In genomic region chr3L:18784562-18784961, dm6 we compare ENCODE assay signal across 1 fruit fly cellular context.
TF ChIP-seq lines count a peak whose summit lies in the region.

No protein-coding gene starts in this region.

TF ChIP-seq in whole organism, embryonic, 481 proteins besides CTCF, POLR2A, EP300 and RAD21 (continued from another document and continues in another):
- TF ChIP-seq ara (GFP tag; IDR thresholded peaks at IDR 0.05; lab: Robert Waterston, UW) (peak; percentile 61), org-1 (GFP tag; optimal IDR thresholded peaks at IDR 0.05; lab: Kevin White, UChicago) (peak; percentile 38), CG13894 (tag; optimal IDR thresholded peaks at IDR 0.05; lab: Kevin White, UChicago) (no peak), CG12104 (GFP tag; optimal IDR thresholded peaks at IDR 0.05; lab: Kevin White, UChicago) (peak; percentile 15), CG2199 (GFP tag; IDR thresholded peaks at IDR 0.05; lab: Robert Waterston, UW) (peak; percentile 31; the same call in 1 of the 3 replicates), GATAe (GFP tag; conservative IDR thresholded peaks at IDR 0.05; lab: Robert Waterston, UW) (no peak), chm (GFP tag; IDR thresholded peaks at IDR 0.05; lab: Robert Waterston, UW) (peak; percentile 60; the same call in 1 of the 2 replicates), ham (GFP tag; IDR thresholded peaks at IDR 0.05; lab: Robert Waterston, UW) (no peak), BEAF-32 (GFP tag; optimal IDR thresholded peaks at IDR 0.05; lab: Kevin White, UChicago) (no peak), CG12155 (GFP tag; optimal IDR thresholded peaks at IDR 0.05; lab: Kevin White, UChicago) (peak; percentile 9), CG4360 (GFP tag; IDR thresholded peaks at IDR 0.05; lab: Robert Waterston, UW) (no peak), CG14710 (tag; optimal IDR thresholded peaks at IDR 0.05; lab: Kevin White, UChicago) (no peak), tx (GFP tag; optimal IDR thresholded peaks at IDR 0.05; lab: Kevin White, UChicago) (peak; percentile 49), Camta (GFP tag; optimal IDR thresholded peaks at IDR 0.05; lab: Kevin White, UChicago) (peak; percentile 32), crol (GFP tag; IDR thresholded peaks at IDR 0.05; lab: Robert Waterston, UW) (no peak), pb (GFP tag; optimal IDR thresholded peaks at IDR 0.05; lab: Kevin White, UChicago) (no peak), CG11398 (GFP tag; optimal IDR thresholded peaks at IDR 0.05; lab: Kevin White, UChicago) (no peak), Stat92E (GFP tag; optimal IDR thresholded peaks at IDR 0.05; lab: Kevin White, UChicago) (no peak), exex (tag; optimal IDR thresholded peaks at IDR 0.05; lab: Kevin White, UChicago) (peak; percentile 8), CG17912 (GFP tag; optimal IDR thresholded peaks at IDR 0.05; lab: Kevin White, UChicago) (no peak), CG1832 (GFP tag; optimal IDR thresholded peaks at IDR 0.05; lab: Kevin White, UChicago) (no peak), mirr (GFP tag; optimal IDR thresholded peaks at IDR 0.05; lab: Kevin White, UChicago) (no peak), CHES-1-like (GFP tag; optimal IDR thresholded peaks at IDR 0.05; lab: Kevin White, UChicago) (peak; percentile 41), mam (GFP tag; optimal IDR thresholded peaks at IDR 0.05; lab: Kevin White, UChicago) (peak; percentile 26), CG8765 (GFP tag; IDR thresholded peaks at IDR 0.05; lab: Robert Waterston, UW) (no peak), Mad (GFP tag; optimal IDR thresholded peaks at IDR 0.05; lab: Kevin White, UChicago) (peak; percentile 30), B-H2 (GFP tag; optimal IDR thresholded peaks at IDR 0.05; lab: Kevin White, UChicago) (no peak), CG34224 (GFP tag; IDR thresholded peaks at IDR 0.05; lab: Robert Waterston, UW; ENCODE audit: partially characterized antibody) (no peak), NfI (GFP tag; optimal IDR thresholded peaks at IDR 0.05; lab: Kevin White, UChicago) (peak; percentile 55), CG34422 (GFP tag; IDR thresholded peaks at IDR 0.05; lab: Robert Waterston, UW) (peak; percentile 84), CG3065 (GFP tag; optimal IDR thresholded peaks at IDR 0.05; lab: Kevin White, UChicago) (no peak), Doc3 (GFP tag; IDR thresholded peaks at IDR 0.05; lab: Robert Waterston, UW; ENCODE audit: partially characterized antibody) (no peak), TFAM (GFP tag; optimal IDR thresholded peaks at IDR 0.05; lab: Kevin White, UChicago) (no peak), Lim3 (GFP tag; IDR thresholded peaks at IDR 0.05; lab: Robert Waterston, UW) (no peak), aop (GFP tag; IDR thresholded peaks at IDR 0.05; lab: Robert Waterston, UW) (no peak), ATbp (GFP tag; optimal IDR thresholded peaks at IDR 0.05; lab: Kevin White, UChicago) (peak; percentile 27), CG6272 (GFP tag; IDR thresholded peaks at IDR 0.05; lab: Robert Waterston, UW) (peak; percentile 28; the same call in 1 of the 2 replicates), slbo (GFP tag; IDR thresholded peaks at IDR 0.05; lab: Robert Waterston, UW) (peak; percentile 66), fd64A (GFP tag; optimal IDR thresholded peaks at IDR 0.05; lab: Kevin White, UChicago) (no peak), NC2β (GFP tag; optimal IDR thresholded peaks at IDR 0.05; lab: Kevin White, UChicago) (no peak), CG18011 (GFP tag; optimal IDR thresholded peaks at IDR 0.05; lab: Kevin White, UChicago) (no peak), CG17328 (GFP tag; IDR thresholded peaks at IDR 0.05; lab: Robert Waterston, UW) (peak; percentile 67), Bteb2 (GFP tag; optimal IDR thresholded peaks at IDR 0.05; lab: Kevin White, UChicago) (no peak), yki (optimal IDR thresholded peaks at IDR 0.05; lab: Kevin White, UChicago) (no peak), kay (GFP tag; optimal IDR thresholded peaks at IDR 0.05; lab: Kevin White, UChicago) (no peak), CG11560 (tag; IDR thresholded peaks at IDR 0.05; lab: Robert Waterston, UW) (no peak), pzg (GFP tag; optimal IDR thresholded peaks at IDR 0.05; lab: Kevin White, UChicago) (no peak), CG14441 (GFP tag; IDR thresholded peaks at IDR 0.05; lab: Robert Waterston, UW) (peak; percentile 90), knrl (GFP tag; IDR thresholded peaks at IDR 0.05; lab: Robert Waterston, UW; ENCODE audit: partially characterized antibody) (no peak), Oaz (GFP tag; IDR thresholded peaks at IDR 0.05; lab: Robert Waterston, UW) (peak; percentile 56; the same call in 1 of the 2 replicates), CG5245 (GFP tag; optimal IDR thresholded peaks at IDR 0.05; lab: Kevin White, UChicago) (peak; percentile 22), br (optimal IDR thresholded peaks at IDR 0.05; lab: Kevin White, UChicago) (no peak), CG4854 (GFP tag; optimal IDR thresholded peaks at IDR 0.05; lab: Kevin White, UChicago) (no peak), Hr51 (GFP tag; optimal IDR thresholded peaks at IDR 0.05; lab: Kevin White, UChicago) (peak in 1 of 2 experiments; percentile 85), Mes4 (GFP tag; optimal IDR thresholded peaks at IDR 0.05; lab: Kevin White, UChicago) (peak; percentile 14), CG7357 (GFP tag; IDR thresholded peaks at IDR 0.05; lab: Robert Waterston, UW) (no peak), CG3163 (GFP tag; optimal IDR thresholded peaks at IDR 0.05; lab: Kevin White, UChicago) (no peak), CG5953 (GFP tag; IDR thresholded peaks at IDR 0.05; lab: Robert Waterston, UW) (peak; percentile 70), ssp (GFP tag; IDR thresholded peaks at IDR 0.05; lab: Robert Waterston, UW) (peak; percentile 32; the same call in 1 of the 2 replicates), sr (GFP tag; IDR thresholded peaks at IDR 0.05; lab: Robert Waterston, UW) (peak; percentile 51; the same call in 1 of the 3 replicates), eyg (GFP tag; optimal IDR thresholded peaks at IDR 0.05; lab: Kevin White, UChicago) (peak; percentile 2), wek (GFP tag; optimal IDR thresholded peaks at IDR 0.05; lab: Kevin White, UChicago) (no peak), Myb (GFP tag; optimal IDR thresholded peaks at IDR 0.05; lab: Kevin White, UChicago) (peak; percentile 6), CG16863 (GFP tag; optimal IDR thresholded peaks at IDR 0.05; lab: Kevin White, UChicago) (peak; percentile 56), klu (GFP tag; IDR thresholded peaks at IDR 0.05; lab: Robert Waterston, UW) (no peak), CG15269 (tag; optimal IDR thresholded peaks at IDR 0.05; lab: Kevin White, UChicago) (peak; percentile 83), CG6683 (GFP tag; optimal IDR thresholded peaks at IDR 0.05; lab: Kevin White, UChicago) (no peak), zen (tag; optimal IDR thresholded peaks at IDR 0.05; lab: Kevin White, UChicago) (no peak), fd96Cb (tag; optimal IDR thresholded peaks at IDR 0.05; lab: Kevin White, UChicago) (peak; percentile 41), CG14050 (GFP tag; IDR thresholded peaks at IDR 0.05; lab: Robert Waterston, UW) (peak; percentile 75), dati (GFP tag; IDR thresholded peaks at IDR 0.05; lab: Robert Waterston, UW) (peak; percentile 17; the same call in 1 of the 2 replicates), CG14667 (GFP tag; IDR thresholded peaks at IDR 0.05; lab: Robert Waterston, UW) (peak; percentile 67; the same call in 1 of the 2 replicates), CG3838 (GFP tag; optimal IDR thresholded peaks at IDR 0.05; lab: Kevin White, UChicago) (no peak), H2.0 (GFP tag; IDR thresholded peaks at IDR 0.05; lab: Robert Waterston, UW) (peak; percentile 86), CG3847 (GFP tag; IDR thresholded peaks at IDR 0.05; lab: Robert Waterston, UW) (peak; percentile 43; the same call in 1 of the 2 replicates), hth (optimal IDR thresholded peaks at IDR 0.05; lab: Kevin White, UChicago) (no peak), Lhr (GFP tag; optimal IDR thresholded peaks at IDR 0.05; lab: Kevin White, UChicago) (no peak), Kr (GFP tag; optimal IDR thresholded peaks at IDR 0.05; lab: Kevin White, UChicago) (no peak), CG8944 (GFP tag; optimal IDR thresholded peaks at IDR 0.05; lab: Kevin White, UChicago) (peak; percentile 34), Dbx (GFP tag; IDR thresholded peaks at IDR 0.05; lab: Robert Waterston, UW) (no peak), CG12769 (tag; optimal IDR thresholded peaks at IDR 0.05; lab: Kevin White, UChicago) (peak; percentile 44), tna (GFP tag; IDR thresholded peaks at IDR 0.05; lab: Robert Waterston, UW; ENCODE audit: partially characterized antibody) (peak; percentile 52; the same call in 1 of the 2 replicates), Gug (GFP tag; IDR thresholded peaks at IDR 0.05; lab: Robert Waterston, UW) (peak; percentile 62; the same call in 2 of the 4 replicates), fd3F (GFP tag; optimal IDR thresholded peaks at IDR 0.05; lab: Kevin White, UChicago) (peak; percentile 68), lov (optimal IDR thresholded peaks at IDR 0.05; lab: Kevin White, UChicago) (no peak), lov (GFP tag; IDR thresholded peaks at IDR 0.05; lab: Robert Waterston, UW) (no peak), HmgD (GFP tag; optimal IDR thresholded peaks at IDR 0.05; lab: Kevin White, UChicago) (no peak), CG10267 (tag; optimal IDR thresholded peaks at IDR 0.05; lab: Kevin White, UChicago) (no peak), CG7271 (tag; optimal IDR thresholded peaks at IDR 0.05; lab: Kevin White, UChicago) (no peak), CG31388 (GFP tag; optimal IDR thresholded peaks at IDR 0.05; lab: Kevin White, UChicago) (no peak), Dad (GFP tag; optimal IDR thresholded peaks at IDR 0.05; lab: Kevin White, UChicago) (peak; percentile 28), CG4424 (GFP tag; optimal IDR thresholded peaks at IDR 0.05; lab: Kevin White, UChicago) (peak; percentile 32), Hr3 (GFP tag; optimal IDR thresholded peaks at IDR 0.05; lab: Kevin White, UChicago) (peak; percentile 72), CG3407 (GFP tag; optimal IDR thresholded peaks at IDR 0.05; lab: Kevin White, UChicago) (peak; percentile 18), amos (GFP tag; IDR thresholded peaks at IDR 0.05; lab: Robert Waterston, UW; ENCODE audit: partially characterized antibody) (no peak), da (GFP tag; optimal IDR thresholded peaks at IDR 0.05; lab: Kevin White, UChicago) (no peak), HmgZ (tag; optimal IDR thresholded peaks at IDR 0.05; lab: Kevin White, UChicago) (peak; percentile 16), CkIIα-i1 (GFP tag; IDR thresholded peaks at IDR 0.05; lab: Robert Waterston, UW) (no peak), sim (GFP tag; IDR thresholded peaks at IDR 0.05; lab: Robert Waterston, UW) (no peak), zen2 (GFP tag; IDR thresholded peaks at IDR 0.05; lab: Robert Waterston, UW; ENCODE audit: partially characterized antibody) (no peak), CG6813 (GFP tag; optimal IDR thresholded peaks at IDR 0.05; lab: Kevin White, UChicago) (no peak), Vsx1 (GFP tag; optimal IDR thresholded peaks at IDR 0.05; lab: Kevin White, UChicago) (no peak), jing (GFP tag; optimal IDR thresholded peaks at IDR 0.05; lab: Kevin White, UChicago) (peak; percentile 55), CG4707 (GFP tag; optimal IDR thresholded peaks at IDR 0.05; lab: Kevin White, UChicago) (no peak), CrebB (tag; optimal IDR thresholded peaks at IDR 0.05; lab: Kevin White, UChicago) (no peak), Dip3 (GFP tag; optimal IDR thresholded peaks at IDR 0.05; lab: Kevin White, UChicago) (no peak), PHDP (tag; optimal IDR thresholded peaks at IDR 0.05; lab: Kevin White, UChicago) (peak; percentile 52), CG8924 (tag; optimal IDR thresholded peaks at IDR 0.05; lab: Kevin White, UChicago) (peak; percentile 45), abd-A (tag; optimal IDR thresholded peaks at IDR 0.05; lab: Kevin White, UChicago) (no peak), chinmo (GFP tag; IDR thresholded peaks at IDR 0.05; lab: Robert Waterston, UW; ENCODE audit: partially characterized antibody) (no peak), CG6765 (GFP tag; optimal IDR thresholded peaks at IDR 0.05; lab: Kevin White, UChicago) (no peak), grau (tag; optimal IDR thresholded peaks at IDR 0.05; lab: Kevin White, UChicago) (peak; percentile 57), CG4328 (GFP tag; optimal IDR thresholded peaks at IDR 0.05; lab: Kevin White, UChicago) (no peak), ind (GFP tag; optimal IDR thresholded peaks at IDR 0.05; lab: Kevin White, UChicago) (peak; percentile 60), otp (GFP tag; IDR thresholded peaks at IDR 0.05; lab: Robert Waterston, UW) (peak; percentile 80), Bgb (GFP tag; IDR thresholded peaks at IDR 0.05; lab: Robert Waterston, UW; ENCODE audit: partially characterized antibody) (peak; percentile 26; the same call in 1 of the 2 replicates), Hmr (GFP tag; optimal IDR thresholded peaks at IDR 0.05; lab: Kevin White, UChicago) (peak; percentile 44), crp (GFP tag; optimal IDR thresholded peaks at IDR 0.05; lab: Kevin White, UChicago) (no peak), MTF-1 (GFP tag; optimal IDR thresholded peaks at IDR 0.05; lab: Kevin White, UChicago; ENCODE audit: borderline replicate concordance) (no peak), CG33213 (GFP tag; optimal IDR thresholded peaks at IDR 0.05; lab: Kevin White, UChicago) (peak; percentile 19), Elba2 (GFP tag; optimal IDR thresholded peaks at IDR 0.05; lab: Kevin White, UChicago) (no peak), Dfd (GFP tag; optimal IDR thresholded peaks at IDR 0.05; lab: Kevin White, UChicago) (no peak), Rfx (GFP tag; IDR thresholded peaks at IDR 0.05; lab: Robert Waterston, UW) (peak; percentile 68), tin (GFP tag; optimal IDR thresholded peaks at IDR 0.05; lab: Kevin White, UChicago) (no peak), CG13296 (GFP tag; optimal IDR thresholded peaks at IDR 0.05; lab: Kevin White, UChicago) (peak; percentile 15), grn (GFP tag; optimal IDR thresholded peaks at IDR 0.05; lab: Kevin White, UChicago) (peak; percentile 2), CG9876 (GFP tag; optimal IDR thresholded peaks at IDR 0.05; lab: Kevin White, UChicago) (peak; percentile 18), sima (GFP tag; optimal IDR thresholded peaks at IDR 0.05; lab: Kevin White, UChicago) (no peak), CG17829 (tag; optimal IDR thresholded peaks at IDR 0.05; lab: Kevin White, UChicago) (peak; percentile 5), CG11723 (GFP tag; optimal IDR thresholded peaks at IDR 0.05; lab: Kevin White, UChicago) (no peak), CG7987 (GFP tag; optimal IDR thresholded peaks at IDR 0.05; lab: Kevin White, UChicago) (no peak), bsh (GFP tag; optimal IDR thresholded peaks at IDR 0.05; lab: Kevin White, UChicago) (peak in 1 of 2 experiments; percentile 14), usp (GFP tag; optimal IDR thresholded peaks at IDR 0.05; lab: Kevin White, UChicago) (no peak), CG10147 (GFP tag; optimal IDR thresholded peaks at IDR 0.05; lab: Kevin White, UChicago) (no peak)
